Fruit fly (Drosophila melanogaster): Measurements from ENCODE around the gene T48.

- TF ChIP-seq CG8478 (optimal IDR thresholded peaks at IDR 0.05) = no peak
- no peak for TF ChIP-seq CTCF (optimal IDR thresholded peaks at IDR 0.05)
Measured at dm6 chr3R:26937423-26937822, 55.9 kb downstream of the T48 start.

All from S2 (cell line).